Fruit fly (Drosophila melanogaster) whole organism, embryonic: Measurements from ENCODE around the gene srp.

Source experiments
- BtbVII ChIP-seq: fragments of 200-800 bp; sonication (Bioruptor generic); optimal IDR thresholded peaks from 3 replicates; lab custom pipeline; 2017; ENCODE audit warnings: missing biosample characterization, mild to moderate bottlenecking, missing genetic modification characterization
- CG10267 ChIP-seq: fragments of 200-800 bp; sonication (Bioruptor generic); optimal IDR thresholded peaks from 2 replicates; lab custom pipeline; 2018; ENCODE audit warnings: missing biosample characterization, mild to moderate bottlenecking, missing genetic modification characterization, moderate library complexity
- CG12236 ChIP-seq: fragments of 200-800 bp; sonication (Bioruptor generic); optimal IDR thresholded peaks from 2 replicates; lab custom pipeline; 2016; ENCODE audit warnings: missing biosample characterization, missing genetic modification characterization
- CG12391 ChIP-seq: fragments of 200-800 bp; sonication (Bioruptor generic); optimal IDR thresholded peaks from 3 replicates; lab custom pipeline; 2018; ENCODE audit warnings: missing biosample characterization, mild to moderate bottlenecking, missing genetic modification characterization, moderate library complexity
- CG13123 ChIP-seq: fragments of 200-800 bp; sonication (Bioruptor generic); optimal IDR thresholded peaks from 2 replicates; lab custom pipeline; 2016; ENCODE audit warnings: missing biosample characterization, missing genetic modification characterization
- CG13894 ChIP-seq: fragments of 200-800 bp; sonication (Bioruptor generic); optimal IDR thresholded peaks from 3 replicates; lab custom pipeline; 2018; ENCODE audit warnings: missing biosample characterization, mild to moderate bottlenecking, missing genetic modification characterization, moderate library complexity
- CG14050 ChIP-seq: fragments of 200-800 bp; sonication (Bioruptor generic); IDR thresholded peaks from 3 replicates; pipeline ENCODE4 v1.3.6; 2022; ENCODE audit warnings: missing biosample characterization, missing genetic modification characterization
- CG15696 ChIP-seq: fragments of 200-800 bp; sonication (Bioruptor generic); optimal IDR thresholded peaks from 2 replicates; lab custom pipeline; 2019; ENCODE audit warnings: missing biosample characterization, mild to moderate bottlenecking, missing genetic modification characterization, moderate library complexity
- CG1602 ChIP-seq: fragments of 200-800 bp; sonication (Bioruptor generic); optimal IDR thresholded peaks from 3 replicates; lab custom pipeline; 2016; ENCODE audit warnings: missing biosample characterization, missing genetic modification characterization
- CG17568 ChIP-seq: fragments of 200-800 bp; sonication (Bioruptor generic); optimal IDR thresholded peaks from 2 replicates; lab custom pipeline; 2018; ENCODE audit warnings: missing biosample characterization, mild to moderate bottlenecking, missing genetic modification characterization, moderate library complexity
- CG17612 ChIP-seq: fragments of 200-800 bp; sonication (Bioruptor generic); IDR thresholded peaks from 2 replicates; pipeline ENCODE4 v1.3.6; 2022; ENCODE audit warnings: missing biosample characterization, missing genetic modification characterization
- CG1792 ChIP-seq: fragments of 200-800 bp; sonication (Bioruptor generic); optimal IDR thresholded peaks from 2 replicates; lab custom pipeline; 2016; ENCODE audit warnings: missing biosample characterization, missing genetic modification characterization
- CG18262 ChIP-seq: fragments of 200-800 bp; optimal IDR thresholded peaks from 3 replicates; lab custom pipeline; 2019; ENCODE audit warnings: missing biosample characterization, mild to moderate bottlenecking, missing genetic modification characterization, moderate library complexity
- CG1832 ChIP-seq: fragments of 200-800 bp; sonication (Bioruptor generic); optimal IDR thresholded peaks from 2 replicates; lab custom pipeline; 2017; ENCODE audit warnings: missing biosample characterization, mild to moderate bottlenecking, missing genetic modification characterization, inconsistent platforms
- CG2199 ChIP-seq: fragments of 200-800 bp; sonication (Bioruptor generic); IDR thresholded peaks from 3 replicates; pipeline ENCODE4 v1.3.6; 2022; ENCODE audit warnings: missing biosample characterization, missing genetic modification characterization
- CG32767 ChIP-seq: fragments of 200-800 bp; sonication (Bioruptor generic); IDR thresholded peaks from 2 replicates; pipeline ENCODE4 v1.3.6; 2022; ENCODE audit warnings: missing biosample characterization, missing genetic modification characterization
- CG7357 ChIP-seq: fragments of 200-800 bp; sonication (Bioruptor generic); IDR thresholded peaks from 3 replicates; pipeline ENCODE4 v1.3.6; 2022; ENCODE audit warnings: missing biosample characterization, missing genetic modification characterization
- CG9817 ChIP-seq: fragments of 200-800 bp; sonication (Bioruptor generic); optimal IDR thresholded peaks from 2 replicates; lab custom pipeline; 2018; ENCODE audit warnings: missing biosample characterization, mild to moderate bottlenecking, missing genetic modification characterization, moderate library complexity
- Dad ChIP-seq: fragments of 200-800 bp; sonication (Bioruptor generic); optimal IDR thresholded peaks from 3 replicates; lab custom pipeline; 2016; ENCODE audit warnings: missing biosample characterization, missing genetic modification characterization
- Dek ChIP-seq: fragments of 200-800 bp; sonication (Bioruptor generic); optimal IDR thresholded peaks from 3 replicates; lab custom pipeline; 2019; ENCODE audit warnings: missing biosample characterization, mild to moderate bottlenecking, missing genetic modification characterization, moderate library complexity
- Dfd ChIP-seq, 2 experiments: fragments of >200 bp; optimal IDR thresholded peaks; 2 replicates each; lab custom pipeline; 2017; ENCODE audit warnings: missing biosample characterization in 2 of 2, missing genetic modification characterization in 2 of 2
- Hr39 ChIP-seq: fragments of >200 bp; optimal IDR thresholded peaks from 2 replicates; lab custom pipeline; 2017
- Hr51 ChIP-seq, 2 experiments: fragments of 200-800 bp; sonication (Bioruptor generic); optimal IDR thresholded peaks; 2 replicates in 1 of 2; 3 replicates in 1 of 2; lab custom pipeline; 2016 to 2018; ENCODE audit warnings: missing biosample characterization in 2 of 2, missing genetic modification characterization in 2 of 2, mild to moderate bottlenecking in 1 of 2, moderate library complexity in 1 of 2
- Hsf ChIP-seq: fragments of 200-800 bp; sonication (Bioruptor generic); optimal IDR thresholded peaks from 3 replicates; lab custom pipeline; 2016; ENCODE audit warnings: missing biosample characterization, missing genetic modification characterization
- Jarid2 ChIP-seq: fragments of 200-800 bp; sonication (Bioruptor generic); optimal IDR thresholded peaks from 3 replicates; lab custom pipeline; 2017; ENCODE audit warnings: mild to moderate bottlenecking, missing biosample characterization, missing genetic modification reagents, missing genetic modification characterization
- MTF-1 ChIP-seq: fragments of 200-800 bp; sonication (Bioruptor generic); optimal IDR thresholded peaks from 2 replicates; lab custom pipeline; 2018; ENCODE audit warnings: missing biosample characterization, mild to moderate bottlenecking, missing genetic modification characterization, borderline replicate concordance
- Mad ChIP-seq: fragments of 200-800 bp; sonication (Bioruptor generic); optimal IDR thresholded peaks from 2 replicates; lab custom pipeline; 2016; ENCODE audit warnings: missing biosample characterization, missing genetic modification characterization
- Med ChIP-seq: fragments of 200-800 bp; sonication (Bioruptor generic); peaks from one replicate; lab custom pipeline; 2016; ENCODE audit warnings: missing biosample characterization, missing genetic modification characterization, mild to moderate bottlenecking, inconsistent platforms, moderate library complexity
- NK7.1 ChIP-seq: fragments of 200-800 bp; sonication (Bioruptor generic); optimal IDR thresholded peaks from 3 replicates; lab custom pipeline; 2016; ENCODE audit warnings: missing biosample characterization, missing genetic modification characterization
- Sry-β ChIP-seq: fragments of 200-800 bp; sonication (Bioruptor generic); optimal IDR thresholded peaks from 2 replicates; lab custom pipeline; 2018; ENCODE audit warnings: missing biosample characterization, mild to moderate bottlenecking, missing genetic modification characterization, moderate library complexity
- Ssrp ChIP-seq: fragments of 200-800 bp; sonication (Bioruptor generic); optimal IDR thresholded peaks from 2 replicates; lab custom pipeline; 2018; ENCODE audit warnings: missing biosample characterization, mild to moderate bottlenecking, missing genetic modification characterization, moderate library complexity
- Trl ChIP-seq, 3 experiments: fragments of >200 bp in 2 of 3; fragments of 200-800 bp in 1 of 3; sonication (Bioruptor generic) in 1 of 3; optimal IDR thresholded peaks; 2 replicates in 1 of 3; 3 replicates in 2 of 3; lab custom pipeline; 2016 to 2017; ENCODE audit warnings: missing biosample characterization in 1 of 3, missing genetic modification characterization in 1 of 3
- Xbp1 ChIP-seq: fragments of 200-800 bp; sonication (Bioruptor generic); optimal IDR thresholded peaks from 3 replicates; lab custom pipeline; 2016; ENCODE audit warnings: missing biosample characterization, mild to moderate bottlenecking, missing genetic modification characterization
- cas ChIP-seq: fragments of 200-800 bp; sonication (Bioruptor generic); IDR thresholded peaks from 2 replicates; pipeline ENCODE4 v1.3.6; 2022; ENCODE audit warnings: missing biosample characterization, missing genetic modification characterization
- dm ChIP-seq: fragments of 200-800 bp; sonication (Bioruptor generic); optimal IDR thresholded peaks from 3 replicates; lab custom pipeline; 2016; ENCODE audit warnings: missing biosample characterization, missing genetic modification characterization
- dmrt11E ChIP-seq: fragments of 200-800 bp; sonication (Bioruptor generic); optimal IDR thresholded peaks from 3 replicates; lab custom pipeline; 2018; ENCODE audit warnings: missing biosample characterization, mild to moderate bottlenecking, missing genetic modification characterization, moderate library complexity
- dmrt99B ChIP-seq: fragments of 200-800 bp; sonication (Bioruptor generic); optimal IDR thresholded peaks from 2 replicates; lab custom pipeline; 2018; ENCODE audit warnings: missing biosample characterization, mild to moderate bottlenecking, missing genetic modification characterization, moderate library complexity
- eyg ChIP-seq: fragments of 200-800 bp; sonication (Bioruptor generic); optimal IDR thresholded peaks from 3 replicates; lab custom pipeline; 2016; ENCODE audit warnings: missing biosample characterization, missing genetic modification characterization
- gfzf ChIP-seq: fragments of 200-800 bp; sonication (Bioruptor generic); optimal IDR thresholded peaks from 2 replicates; lab custom pipeline; 2016; ENCODE audit warnings: missing biosample characterization, mild to moderate bottlenecking, missing genetic modification characterization, moderate library complexity
- jing ChIP-seq: fragments of 200-800 bp; sonication (Bioruptor generic); optimal IDR thresholded peaks from 2 replicates; lab custom pipeline; 2018; ENCODE audit warnings: missing biosample characterization, mild to moderate bottlenecking, missing genetic modification characterization
- kni ChIP-seq: fragments of 200-800 bp; sonication (Bioruptor generic); optimal IDR thresholded peaks from 3 replicates; lab custom pipeline; 2017; ENCODE audit warnings: mild to moderate bottlenecking, missing biosample characterization, missing genetic modification reagents, missing genetic modification characterization
- oc ChIP-seq: fragments of 200-800 bp; sonication (Bioruptor generic); optimal IDR thresholded peaks from 2 replicates; lab custom pipeline; 2018; ENCODE audit warnings: missing biosample characterization, mild to moderate bottlenecking, missing genetic modification characterization, moderate library complexity
- org-1 ChIP-seq: fragments of 200-800 bp; sonication (Bioruptor generic); optimal IDR thresholded peaks from 2 replicates; lab custom pipeline; 2017; ENCODE audit warnings: missing biosample characterization, missing genetic modification characterization
- pfk ChIP-seq: fragments of 200-800 bp; sonication (Bioruptor generic); optimal IDR thresholded peaks from 2 replicates; lab custom pipeline; 2018; ENCODE audit warnings: missing biosample characterization, mild to moderate bottlenecking, missing genetic modification characterization, moderate library complexity
- sens ChIP-seq: fragments of 200-800 bp; sonication (Bioruptor generic); peaks from one replicate; lab custom pipeline; 2016; ENCODE audit warnings: missing biosample characterization, missing genetic modification characterization
- sima ChIP-seq: fragments of 200-800 bp; sonication (Bioruptor generic); optimal IDR thresholded peaks from 2 replicates; lab custom pipeline; 2016; ENCODE audit warnings: missing biosample characterization, missing genetic modification characterization
- slou ChIP-seq: fragments of 200-800 bp; sonication (Bioruptor generic); optimal IDR thresholded peaks from 3 replicates; lab custom pipeline; 2016; ENCODE audit warnings: missing biosample characterization, missing genetic modification characterization
- twi ChIP-seq: fragments of 200-800 bp; optimal IDR thresholded peaks from 2 replicates; lab custom pipeline; 2019; ENCODE audit warnings: missing biosample characterization, mild to moderate bottlenecking, missing genetic modification characterization, moderate library complexity
- unpg ChIP-seq: fragments of 200-800 bp; sonication (Bioruptor generic); optimal IDR thresholded peaks from 3 replicates; lab custom pipeline; 2018; ENCODE audit warnings: missing biosample characterization, mild to moderate bottlenecking, missing genetic modification characterization, moderate library complexity
- zen ChIP-seq: fragments of 200-800 bp; sonication (Bioruptor generic); optimal IDR thresholded peaks from 3 replicates; lab custom pipeline; 2018; ENCODE audit warnings: missing biosample characterization, mild to moderate bottlenecking, missing genetic modification characterization, moderate library complexity

Gene srp

DNA sequence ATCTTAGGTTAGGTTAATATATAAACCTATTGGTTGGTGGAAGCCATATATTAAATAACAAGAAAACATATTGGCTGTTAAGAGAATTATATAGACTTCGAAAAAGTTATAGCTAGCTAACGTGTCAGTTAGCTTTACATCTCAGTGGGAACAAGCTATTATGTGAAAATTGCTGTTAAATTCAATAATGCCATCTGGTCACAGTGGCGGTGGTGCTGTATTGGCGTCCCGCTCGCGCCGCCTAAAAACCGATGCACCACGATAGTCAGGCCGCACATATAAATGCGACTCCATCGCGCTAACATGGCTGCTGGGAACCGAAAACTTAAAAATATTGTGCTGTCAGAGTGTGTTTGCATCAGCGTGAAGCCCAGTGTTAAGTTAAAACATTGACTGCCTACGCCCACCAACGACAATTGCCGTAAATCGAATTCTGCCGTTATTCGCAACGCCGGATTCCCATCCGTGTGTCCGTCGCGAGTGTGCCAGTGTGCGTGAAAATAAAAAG lies 12.9 kb upstream of the srp start, which contains the start of gene Hel89B (continued):
- peak; percentile 73 for TF ChIP-seq CG15696 (tag; lab: Kevin White, UChicago)
- TF ChIP-seq Hr39 (lab: Kevin White, UChicago): no peak
- no peak for TF ChIP-seq cas
- peak; percentile 72 for TF ChIP-seq CG10267 (tag; lab: Kevin White, UChicago)
- TF ChIP-seq CG13894 (tag; lab: Kevin White, UChicago): peak; percentile 52
- peak; percentile 5 for TF ChIP-seq oc
- peak; percentile 45 for TF ChIP-seq Sry-β (GFP tag; lab: Kevin White, UChicago)
- peak; percentile 70 for TF ChIP-seq unpg (GFP tag; lab: Kevin White, UChicago)
- TF ChIP-seq Mad (GFP tag; lab: Kevin White, UChicago): peak; percentile 49
- TF ChIP-seq org-1 (GFP tag; lab: Kevin White, UChicago): peak; percentile 21
- peak; percentile 8 for TF ChIP-seq MTF-1 (GFP tag; lab: Kevin White, UChicago)
- no peak for TF ChIP-seq CG17568 (GFP tag; lab: Kevin White, UChicago)
- peak; percentile 89 for TF ChIP-seq CG9817
- TF ChIP-seq sens (GFP tag; lab: Kevin White, UChicago): peak; percentile 95
- no peak for TF ChIP-seq kni (GFP tag; lab: Kevin White, UChicago)
- TF ChIP-seq CG1792 (GFP tag; lab: Kevin White, UChicago): no peak
- TF ChIP-seq NK7.1 (GFP tag; lab: Kevin White, UChicago): peak; percentile 3
- TF ChIP-seq eyg (GFP tag; lab: Kevin White, UChicago): peak; percentile 3
- peak; percentile 65 for TF ChIP-seq twi (tag; lab: Kevin White, UChicago)
- peak; percentile 87 for TF ChIP-seq CG12391
- no peak for TF ChIP-seq CG2199 (GFP tag; lab: Robert Waterston, UW)
- TF ChIP-seq CG1602 (GFP tag; lab: Kevin White, UChicago): peak; percentile 64
- peak; percentile 41 for TF ChIP-seq CG13123
- peak in 1 of 2 experiments; percentile 96 for TF ChIP-seq Dfd (GFP tag; optimal IDR thresholded peaks at IDR 0.05; lab: Kevin White, UChicago)
- TF ChIP-seq jing (GFP tag; lab: Kevin White, UChicago): peak; percentile 29
- TF ChIP-seq CG18262 (tag; lab: Kevin White, UChicago): peak; percentile 45
- TF ChIP-seq CG7357 (GFP tag; lab: Robert Waterston, UW): peak; percentile 100
- no peak for TF ChIP-seq pfk (GFP tag; lab: Kevin White, UChicago)
- TF ChIP-seq dmrt11E (tag; lab: Kevin White, UChicago): peak; percentile 70
- peak; percentile 80 for TF ChIP-seq Hsf (GFP tag; lab: Kevin White, UChicago)
- no peak for TF ChIP-seq CG12236 (GFP tag; lab: Kevin White, UChicago)
- TF ChIP-seq Xbp1 (GFP tag; lab: Kevin White, UChicago): peak; percentile 80
- TF ChIP-seq Hr51 (GFP tag; optimal IDR thresholded peaks at IDR 0.05; lab: Kevin White, UChicago): peak; percentile 22 to 52
- TF ChIP-seq Dek: peak; percentile 64
- no peak for TF ChIP-seq CG14050 (GFP tag; lab: Robert Waterston, UW)
- TF ChIP-seq dmrt99B (tag; lab: Kevin White, UChicago): peak; percentile 51
- TF ChIP-seq dm: peak; percentile 60
- no peak for TF ChIP-seq CG17612 (GFP tag; lab: Robert Waterston, UW)
- TF ChIP-seq CG32767 (GFP tag; lab: Robert Waterston, UW): no peak
- TF ChIP-seq sima (GFP tag; lab: Kevin White, UChicago): peak; percentile 20
- peak; percentile 73 for TF ChIP-seq zen
- TF ChIP-seq Ssrp (tag; lab: Kevin White, UChicago): peak; percentile 63
- peak; percentile 46 for TF ChIP-seq CG1832 (GFP tag; lab: Kevin White, UChicago)
- TF ChIP-seq Trl (optimal IDR thresholded peaks at IDR 0.05; lab: Kevin White, UChicago): no peak
- TF ChIP-seq Trl (GFP tag; optimal IDR thresholded peaks at IDR 0.05; lab: Kevin White, UChicago): peak; percentile 53
- peak; percentile 33 for TF ChIP-seq Dad (GFP tag; lab: Kevin White, UChicago)
- peak; percentile 13 for TF ChIP-seq BtbVII (GFP tag; lab: Kevin White, UChicago)
- TF ChIP-seq gfzf (GFP tag; lab: Kevin White, UChicago): peak; percentile 88
- peak; percentile 42 for TF ChIP-seq slou
- TF ChIP-seq Jarid2 (GFP tag; lab: Kevin White, UChicago): peak; percentile 62
- peak; percentile 69 for TF ChIP-seq Med (GFP tag; lab: Kevin White, UChicago)
